Worm (Caenorhabditis elegans) whole organism, L4 larva: Measurements from ENCODE around the gene dhrr-1.
A peak's percentile ranks its signal among the peaks of the same experiment; 100 is the strongest.

Experiments used
- F10B5.3 ChIP-seq: sonication (generic microtip); optimal IDR thresholded peaks from 2 replicates; lab custom pipeline; 2016; ENCODE audit warnings: mild to moderate bottlenecking, missing genetic modification characterization, missing compliant biosample characterization
- F37D6.2 ChIP-seq: sonication (generic microtip); optimal IDR thresholded peaks from 2 replicates; lab custom pipeline; 2016; ENCODE audit warnings: mild to moderate bottlenecking, missing genetic modification characterization, missing compliant biosample characterization
- F44E2.7 ChIP-seq: fragments of 200-800 bp; sonication (Bioruptor generic); IDR thresholded peaks from 2 replicates; pipeline ENCODE4 v2.1.2; 2022; ENCODE audit warnings: missing genetic modification characterization, missing compliant biosample characterization
- T20F7.1 ChIP-seq: fragments of 200-800 bp; sonication (Bioruptor generic); optimal IDR thresholded peaks from 2 replicates; lab custom pipeline; 2018; ENCODE audit warnings: mild to moderate bottlenecking, missing genetic modification characterization, missing compliant biosample characterization
- Y48G9A.11 ChIP-seq: fragments of 200-800 bp; sonication (Bioruptor generic); IDR thresholded peaks from 2 replicates; pipeline ENCODE4 v1.3.6; 2022; ENCODE audit warnings: missing genetic modification reagents, missing genetic modification characterization, missing compliant biosample characterization
- Y5F2A.4 ChIP-seq: fragments of 200-800 bp; sonication (Bioruptor generic); optimal IDR thresholded peaks from 2 replicates; lab custom pipeline; 2018; ENCODE audit warnings: mild to moderate bottlenecking, missing genetic modification characterization, missing compliant biosample characterization
- aha-1 ChIP-seq: fragments of 150-350 bp; peaks from one replicate; lab custom pipeline; 2014; ENCODE audit warnings: missing biosample characterization, missing genetic modification characterization
- aly-2 ChIP-seq: sonication (generic microtip); optimal IDR thresholded peaks from 2 replicates; lab custom pipeline; 2018; ENCODE audit warnings: missing biosample characterization, missing genetic modification characterization
- arid-1 ChIP-seq: fragments of 200-800 bp; sonication (Bioruptor generic); conservative IDR thresholded peaks from 2 replicates; pipeline ENCODE4 v1.3.6; 2022; ENCODE audit warnings: missing genetic modification reagents, missing genetic modification characterization, missing compliant biosample characterization
- attf-4 ChIP-seq: sonication (generic microtip); optimal IDR thresholded peaks from 3 replicates; lab custom pipeline; 2017; ENCODE audit warnings: missing biosample characterization, missing genetic modification characterization
- ceh-20 ChIP-seq: fragments of 200-800 bp; sonication (Bioruptor generic); IDR thresholded peaks from 2 replicates; pipeline ENCODE4 v1.3.6; 2022; ENCODE audit warnings: missing genetic modification reagents, missing genetic modification characterization, missing compliant biosample characterization
- ceh-32 ChIP-seq: sonication (generic microtip); optimal IDR thresholded peaks from 2 replicates; lab custom pipeline; 2016; ENCODE audit warnings: mild to moderate bottlenecking, missing genetic modification characterization, missing compliant biosample characterization; ENCODE audit not compliant: poor library complexity
- daf-16 ChIP-seq, 3 experiments: sonication (generic microtip); optimal IDR thresholded peaks; 2 replicates each; lab custom pipeline; 2016 to 2017; ENCODE audit warnings: missing genetic modification characterization in 3 of 3, missing genetic modification reagents in 3 of 3, mild to moderate bottlenecking in 2 of 3, missing compliant biosample characterization in 2 of 3, missing biosample characterization in 1 of 3, moderate library complexity in 1 of 3
- daf-8 ChIP-seq: fragments of 200-800 bp; sonication (Bioruptor generic); IDR thresholded peaks from 2 replicates; pipeline ENCODE4 v1.3.6; 2022; ENCODE audit warnings: missing genetic modification characterization, missing compliant biosample characterization
- duxl-1 ChIP-seq: sonication (generic microtip); optimal IDR thresholded peaks from 2 replicates; lab custom pipeline; 2016; ENCODE audit warnings: mild to moderate bottlenecking, missing genetic modification characterization, moderate library complexity, missing compliant biosample characterization; ENCODE audit not compliant: poor library complexity
- egl-43 ChIP-seq: fragments of 200-800 bp; sonication (Bioruptor generic); IDR thresholded peaks from 2 replicates; pipeline ENCODE4 v1.3.6; 2022; ENCODE audit warnings: missing genetic modification reagents, missing genetic modification characterization, missing compliant biosample characterization
- hlh-30 ChIP-seq: sonication (generic microtip); optimal IDR thresholded peaks from 2 replicates; lab custom pipeline; 2017; ENCODE audit warnings: antibody characterized with exemption, mild to moderate bottlenecking, missing genetic modification characterization, missing compliant biosample characterization; ENCODE audit not compliant: insufficient read depth
- hmg-1.1 ChIP-seq: fragments of 200-800 bp; sonication (Bioruptor generic); IDR thresholded peaks from 2 replicates; pipeline ENCODE4 v1.3.6; 2022; ENCODE audit warnings: missing genetic modification reagents, missing genetic modification characterization, missing compliant biosample characterization
- jun-1 ChIP-seq: fragments of 150-350 bp; optimal IDR thresholded peaks from 2 replicates; lab custom pipeline; 2014; ENCODE audit warnings: missing biosample characterization, missing genetic modification reagents, missing genetic modification characterization
- lim-7 ChIP-seq: fragments of 200-800 bp; sonication (Bioruptor generic); IDR thresholded peaks from 2 replicates; pipeline ENCODE4 v1.3.6; 2022; ENCODE audit warnings: missing genetic modification characterization, missing compliant biosample characterization
- lin-29 ChIP-seq: fragments of 200-800 bp; sonication (Bioruptor generic); IDR thresholded peaks from 2 replicates; pipeline ENCODE4 v1.3.6; 2022; ENCODE audit warnings: missing genetic modification reagents, missing genetic modification characterization, missing compliant biosample characterization
- lsy-2 ChIP-seq, 2 experiments: fragments of 150-350 bp in 1 of 2; sonication (generic microtip) in 1 of 2; optimal IDR thresholded peaks; 2 replicates each; lab custom pipeline; 2014 to 2017; ENCODE audit warnings: missing biosample characterization in 2 of 2, missing genetic modification characterization in 2 of 2
- madf-5 ChIP-seq, 2 experiments: fragments of 200-800 bp; sonication (Bioruptor generic); IDR thresholded peaks; 2 replicates each; pipeline ENCODE4 v1.3.6; 2022; ENCODE audit warnings: missing compliant biosample characterization in 2 of 2, missing genetic modification characterization in 2 of 2
- madf-9 ChIP-seq: fragments of 200-800 bp; sonication (Bioruptor generic); conservative IDR thresholded peaks from 2 replicates; pipeline ENCODE4 v1.3.6; 2022; ENCODE audit warnings: missing genetic modification reagents, missing genetic modification characterization, missing compliant biosample characterization
- mxl-3 ChIP-seq: fragments of 200-800 bp; sonication (Bioruptor generic); optimal IDR thresholded peaks from 2 replicates; lab custom pipeline; 2018; ENCODE audit warnings: mild to moderate bottlenecking, missing genetic modification characterization, missing compliant biosample characterization
- nhr-10 ChIP-seq: fragments of 150-350 bp; optimal IDR thresholded peaks from 2 replicates; lab custom pipeline; 2014; ENCODE audit warnings: missing biosample characterization, missing genetic modification characterization
- nhr-102 ChIP-seq: sonication (generic microtip); optimal IDR thresholded peaks from 2 replicates; lab custom pipeline; 2016; ENCODE audit warnings: mild to moderate bottlenecking, missing genetic modification characterization, moderate library complexity, missing compliant biosample characterization
- nhr-111 ChIP-seq: fragments of 200-800 bp; sonication (Bioruptor generic); optimal IDR thresholded peaks from 2 replicates; lab custom pipeline; 2018; ENCODE audit warnings: mild to moderate bottlenecking, missing genetic modification characterization, missing compliant biosample characterization
- nhr-237 ChIP-seq: sonication (generic microtip); optimal IDR thresholded peaks from 2 replicates; lab custom pipeline; 2017; ENCODE audit warnings: missing biosample characterization, missing genetic modification characterization
- nhr-28 ChIP-seq: fragments of 150-350 bp; optimal IDR thresholded peaks from 2 replicates; lab custom pipeline; 2014; ENCODE audit warnings: missing biosample characterization, missing genetic modification characterization
- pha-4 ChIP-seq, 2 experiments: fragments of 150-350 bp in 1 of 2; fragments of 200-800 bp in 1 of 2; sonication (Bioruptor generic) in 1 of 2; IDR thresholded peaks in 1 of 2; optimal IDR thresholded peaks in 1 of 2; 2 replicates each; pipeline versions ENCODE4 v1.3.6 to Lab custom; 2014 to 2022; ENCODE audit warnings: missing genetic modification characterization in 2 of 2, missing genetic modification reagents in 2 of 2, missing biosample characterization in 1 of 2, missing compliant biosample characterization in 1 of 2
- pqm-1 ChIP-seq: sonication (generic microtip); optimal IDR thresholded peaks from 2 replicates; lab custom pipeline; 2017; ENCODE audit warnings: missing biosample characterization, missing genetic modification characterization
- rbr-2 ChIP-seq: sonication (generic microtip); optimal IDR thresholded peaks from 2 replicates; lab custom pipeline; 2016; ENCODE audit warnings: missing genotype, missing genetic modification characterization, missing compliant biosample characterization
- set-16 ChIP-seq: fragments of 200-800 bp; sonication (Bioruptor generic); IDR thresholded peaks from 2 replicates; pipeline ENCODE4 v1.3.6; 2022; ENCODE audit warnings: missing genetic modification reagents, missing genetic modification characterization, missing compliant biosample characterization
- skn-1 ChIP-seq: fragments of 150-350 bp; optimal IDR thresholded peaks from 2 replicates; lab custom pipeline; 2014; ENCODE audit warnings: missing biosample characterization, missing genetic modification characterization
- snpc-1.2 ChIP-seq: fragments of 200-800 bp; sonication (Bioruptor generic); IDR thresholded peaks from 2 replicates; pipeline ENCODE4 v1.3.6; 2022; ENCODE audit warnings: missing genetic modification reagents, missing genetic modification characterization, missing compliant biosample characterization
- snpc-4 ChIP-seq: fragments of 150-350 bp; optimal IDR thresholded peaks from 2 replicates; lab custom pipeline; 2014; ENCODE audit warnings: missing biosample characterization, missing genetic modification characterization
- spr-1 ChIP-seq: sonication (generic microtip); optimal IDR thresholded peaks from 2 replicates; lab custom pipeline; 2016; ENCODE audit warnings: mild to moderate bottlenecking, missing genetic modification characterization, missing compliant biosample characterization
- tag-97 ChIP-seq: fragments of 200-800 bp; sonication (Bioruptor generic); IDR thresholded peaks from 2 replicates; pipeline ENCODE4 v1.3.6; 2022; ENCODE audit warnings: missing genetic modification characterization, missing compliant biosample characterization
- unc-130 ChIP-seq: sonication (generic microtip); optimal IDR thresholded peaks from 2 replicates; lab custom pipeline; 2016; ENCODE audit warnings: missing genetic modification reagents, missing genetic modification characterization, missing compliant biosample characterization
- unc-62 ChIP-seq, 3 experiments: fragments of 150-350 bp in 1 of 3; sonication (generic microtip); optimal IDR thresholded peaks in 2 of 3; peaks in 1 of 3; 1 replicate in 1 of 3; 2 replicates in 2 of 3; lab custom pipeline; 2014 to 2017; ENCODE audit warnings: missing biosample characterization in 3 of 3, missing genetic modification characterization in 3 of 3, missing genetic modification reagents in 3 of 3, missing genotype in 1 of 3
- vab-7 ChIP-seq: fragments of 200-800 bp; sonication (Bioruptor generic); IDR thresholded peaks from 2 replicates; pipeline ENCODE4 v1.3.6; 2022; ENCODE audit warnings: missing genetic modification reagents, missing genetic modification characterization, missing compliant biosample characterization
- zfp-3 ChIP-seq: fragments of 200-800 bp; sonication (Bioruptor generic); conservative IDR thresholded peaks from 2 replicates; pipeline ENCODE4 v1.3.6; 2022; ENCODE audit warnings: missing genetic modification reagents, missing genetic modification characterization, missing compliant biosample characterization
- zip-11 ChIP-seq: fragments of 200-800 bp; sonication (Bioruptor generic); IDR thresholded peaks from 2 replicates; pipeline ENCODE4 v1.3.6; 2022; ENCODE audit warnings: missing genetic modification characterization, missing compliant biosample characterization
- zip-2 ChIP-seq: fragments of 150-350 bp; optimal IDR thresholded peaks from 2 replicates; lab custom pipeline; 2014; ENCODE audit warnings: missing biosample characterization, missing genetic modification characterization

The dhrr-1 gene

ce11 chrIII:8904044-8904443, 40.4 kb upstream of the dhrr-1 start, which contains the start of gene lin-9 (continued):
- peak; percentile 95 for TF ChIP-seq arid-1 (GFP tag; lab: Robert Waterston, UW)
- TF ChIP-seq daf-8, result no peak
- no peak for TF ChIP-seq zip-11
- peak; percentile 91 for TF ChIP-seq Y48G9A.11 (GFP tag; lab: Robert Waterston, UW)
- TF ChIP-seq egl-43 (GFP tag; lab: Robert Waterston, UW), result peak; percentile 93
- peak; percentile 76 for TF ChIP-seq ceh-32
- TF ChIP-seq lim-7, result no peak
- peak; percentile 2 for TF ChIP-seq Y5F2A.4 (GFP tag; lab: Kevin White, UChicago)
- TF ChIP-seq nhr-28 (tag; lab: Kevin White, UChicago), result peak; percentile 83
- TF ChIP-seq pha-4 (GFP tag; IDR thresholded peaks at IDR 0.05; lab: Robert Waterston, UW), result peak; percentile 93
- no peak for TF ChIP-seq pha-4 (tag; optimal IDR thresholded peaks at IDR 0.05; lab: Kevin White, UChicago)
- TF ChIP-seq F37D6.2, result peak; percentile 87
- TF ChIP-seq hmg-1.1, result peak; percentile 98
- peak; percentile 95 for TF ChIP-seq ceh-20 (GFP tag; lab: Robert Waterston, UW)
- TF ChIP-seq spr-1, result peak; percentile 93
- TF ChIP-seq nhr-10, result peak; percentile 29
- TF ChIP-seq attf-4, result no peak
- TF ChIP-seq pqm-1, result peak; percentile 19
- TF ChIP-seq F10B5.3 (tag; lab: Kevin White, UChicago), result peak; percentile 90
- TF ChIP-seq madf-5 (GFP tag; IDR thresholded peaks at IDR 0.05; lab: Robert Waterston, UW), result no peak
- TF ChIP-seq madf-9 (GFP tag; lab: Robert Waterston, UW), result peak; percentile 86
- TF ChIP-seq mxl-3 (GFP tag; lab: Kevin White, UChicago), result peak; percentile 89
- peak; percentile 100 for TF ChIP-seq aha-1
- TF ChIP-seq duxl-1 (tag; lab: Kevin White, UChicago), result peak; percentile 94
- no peak for TF ChIP-seq nhr-111 (GFP tag; lab: Kevin White, UChicago)

- TF ChIP-seq skn-1, result no peak
- TF ChIP-seq F10B5.3 (tag; lab: Kevin White, UChicago), result no peak
- no peak for TF ChIP-seq F44E2.7
- TF ChIP-seq hmg-1.1, result peak; percentile 46; the same call in 1 of the 2 replicates
- TF ChIP-seq ceh-32, result no peak
- no peak for TF ChIP-seq spr-1
- no peak for TF ChIP-seq aly-2
- TF ChIP-seq lsy-2 (tag; optimal IDR thresholded peaks at IDR 0.05; lab: Kevin White, UChicago), result peak; percentile 68 to 88
- TF ChIP-seq zip-2 (tag; lab: Kevin White, UChicago), result no peak
- no peak for TF ChIP-seq duxl-1 (tag; lab: Kevin White, UChicago)
- no peak for TF ChIP-seq Y5F2A.4 (GFP tag; lab: Kevin White, UChicago)
- no peak for TF ChIP-seq snpc-4 (tag; lab: Kevin White, UChicago)
- TF ChIP-seq arid-1 (GFP tag; lab: Robert Waterston, UW), result no peak
- 0 out of 2 replicates have a peak, but pooled peaks have one; percentile 5 for TF ChIP-seq set-16 (GFP tag; lab: Robert Waterston, UW)
- no peak for TF ChIP-seq T20F7.1 (GFP tag; lab: Kevin White, UChicago)
- no peak for TF ChIP-seq jun-1 (tag; lab: Kevin White, UChicago)
- TF ChIP-seq daf-16 (GFP tag; optimal IDR thresholded peaks at IDR 0.05; lab: Kevin White, UChicago), result no peak
- peak; percentile 21 for TF ChIP-seq daf-16 (tag; optimal IDR thresholded peaks at IDR 0.05; lab: Kevin White, UChicago)
- peak; percentile 24 for TF ChIP-seq aha-1
- no peak for TF ChIP-seq unc-130 (GFP tag; lab: Kevin White, UChicago)
- no peak for TF ChIP-seq nhr-102
- no peak for TF ChIP-seq vab-7 (GFP tag; lab: Robert Waterston, UW)
- no peak for TF ChIP-seq nhr-237
- TF ChIP-seq Y48G9A.11 (GFP tag; lab: Robert Waterston, UW), result no peak
- TF ChIP-seq zfp-3 (GFP tag; lab: Robert Waterston, UW), result no peak
- no peak for TF ChIP-seq lin-29 (GFP tag; lab: Robert Waterston, UW)
- no peak for TF ChIP-seq tag-97
- peak; percentile 71 for TF ChIP-seq hlh-30
- no peak; the same call in 1 of the 2 replicates for TF ChIP-seq pha-4 (GFP tag; IDR thresholded peaks at IDR 0.05; lab: Robert Waterston, UW)
- no peak for TF ChIP-seq pha-4 (tag; optimal IDR thresholded peaks at IDR 0.05; lab: Kevin White, UChicago)
- TF ChIP-seq unc-62 (GFP tag; optimal IDR thresholded peaks at IDR 0.05 in 1 of 2; lab: Kevin White, UChicago), result peak in 1 of 2 experiments; percentile 56
- no peak for TF ChIP-seq unc-62 (tag; optimal IDR thresholded peaks at IDR 0.05; lab: Kevin White, UChicago)
- no peak for TF ChIP-seq nhr-111 (GFP tag; lab: Kevin White, UChicago)
- TF ChIP-seq snpc-1.2 (GFP tag; lab: Robert Waterston, UW), result no peak
- peak; percentile 53 for TF ChIP-seq rbr-2 (tag; lab: Kevin White, UChicago)
- TF ChIP-seq egl-43 (GFP tag; lab: Robert Waterston, UW), result no peak
Measured at ce11 chrIII:8904914-8905665, 39.4 kb upstream of the dhrr-1 start, which contains the start of gene unc-32. unc-32 (plus strand) TSS chrIII:8905615.
